Fruit fly (Drosophila melanogaster): Measurements from ENCODE around the gene CG32023.
A peak's percentile ranks its signal among the peaks of the same experiment; 100 is the strongest.

CG32023 gene

DNA sequence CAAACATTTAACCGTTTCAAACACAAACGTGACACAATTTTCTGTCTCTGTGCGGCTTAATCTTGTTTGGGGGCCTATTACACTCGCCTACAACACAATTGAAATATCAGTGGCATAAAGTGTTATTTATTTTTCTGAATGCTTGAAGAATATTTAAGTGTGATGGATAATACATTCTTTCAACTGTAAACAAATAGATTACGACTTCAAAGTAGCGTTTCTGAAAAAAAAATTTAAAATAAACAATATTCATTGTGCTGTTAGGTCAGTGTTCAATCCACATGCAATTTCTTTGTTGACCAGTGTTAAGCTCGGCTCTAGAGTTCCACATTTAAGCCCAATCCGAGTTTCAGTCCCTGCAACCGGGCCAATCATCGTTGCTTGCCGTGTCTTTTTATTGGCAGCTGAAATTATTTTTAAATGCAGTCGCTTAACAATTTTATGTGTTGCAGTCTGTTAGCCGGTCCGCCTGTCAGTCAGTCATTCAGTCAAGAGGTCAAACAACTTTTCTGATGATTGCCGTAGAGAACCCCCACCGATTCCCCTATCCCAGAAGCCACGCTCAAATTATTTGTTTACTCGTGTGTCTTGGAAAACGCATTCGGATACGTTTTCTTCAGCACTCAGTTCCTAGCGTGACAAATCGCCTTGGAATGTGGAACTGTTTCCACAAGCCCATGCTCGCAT lies 30.8 kb downstream of the CG32023 start (continued):
- TF ChIP-seq CG11902 (GFP tag; optimal IDR thresholded peaks at IDR 0.05) (peak; percentile 9), svp (GFP tag) (no peak), CG16779 (tag; optimal IDR thresholded peaks at IDR 0.05) (no peak), CG8119 (GFP tag; IDR thresholded peaks at IDR 0.05) (peak; percentile 88), CG11294 (GFP tag; IDR thresholded peaks at IDR 0.05) (peak; percentile 46; the same call in 1 of the 2 replicates), CG31627 (GFP tag; optimal IDR thresholded peaks at IDR 0.05) (peak; percentile 26), Sox15 (GFP tag; optimal IDR thresholded peaks at IDR 0.05) (no peak), CG10631 (GFP tag; optimal IDR thresholded peaks at IDR 0.05) (peak; percentile 35), CG32006 (GFP tag; optimal IDR thresholded peaks at IDR 0.05) (peak; percentile 76), CG3919 (GFP tag; optimal IDR thresholded peaks at IDR 0.05) (peak; percentile 69), dsx (GFP tag; optimal IDR thresholded peaks at IDR 0.05; ENCODE audit: poor library complexity, severe bottlenecking) (peak; percentile 47), Ets96B (tag; optimal IDR thresholded peaks at IDR 0.05) (peak; percentile 64), fd59A (GFP tag; optimal IDR thresholded peaks at IDR 0.05) (peak; percentile 66), fkh (GFP tag; optimal IDR thresholded peaks at IDR 0.05) (no peak), CG7368 (GFP tag; optimal IDR thresholded peaks at IDR 0.05) (peak; percentile 7), CG6276 (GFP tag; optimal IDR thresholded peaks at IDR 0.05) (peak; percentile 63), CG6854 (GFP tag; optimal IDR thresholded peaks at IDR 0.05) (no peak), CG10669 (GFP tag; optimal IDR thresholded peaks at IDR 0.05) (peak; percentile 65), CG3032 (tag; optimal IDR thresholded peaks at IDR 0.05) (peak; percentile 58), OdsH (GFP tag; optimal IDR thresholded peaks at IDR 0.05) (peak; percentile 78), CG15336 (GFP tag; IDR thresholded peaks at IDR 0.05) (peak; percentile 86), salr (GFP tag; optimal IDR thresholded peaks at IDR 0.05) (peak in 1 of 2 experiments; percentile 24), esn (GFP tag; optimal IDR thresholded peaks at IDR 0.05) (peak; percentile 56), CG6808 (GFP tag; optimal IDR thresholded peaks at IDR 0.05) (peak; percentile 49), Eip78C (GFP tag) (peak; percentile 94), Lpt (GFP tag; optimal IDR thresholded peaks at IDR 0.05) (peak; percentile 60), Hr39 (GFP tag; optimal IDR thresholded peaks at IDR 0.05) (peak; percentile 39), CG6792 (GFP tag; optimal IDR thresholded peaks at IDR 0.05) (peak; percentile 56), cyc (GFP tag; optimal IDR thresholded peaks at IDR 0.05) (no peak), dac (GFP tag; optimal IDR thresholded peaks at IDR 0.05) (peak; percentile 1), acj6 (GFP tag; optimal IDR thresholded peaks at IDR 0.05) (peak; percentile 60), CG34406 (GFP tag; optimal IDR thresholded peaks at IDR 0.05) (peak; percentile 65), Smox (GFP tag; optimal IDR thresholded peaks at IDR 0.05) (peak; percentile 1), Blimp-1 (GFP tag; optimal IDR thresholded peaks at IDR 0.05) (no peak)

DNA sequence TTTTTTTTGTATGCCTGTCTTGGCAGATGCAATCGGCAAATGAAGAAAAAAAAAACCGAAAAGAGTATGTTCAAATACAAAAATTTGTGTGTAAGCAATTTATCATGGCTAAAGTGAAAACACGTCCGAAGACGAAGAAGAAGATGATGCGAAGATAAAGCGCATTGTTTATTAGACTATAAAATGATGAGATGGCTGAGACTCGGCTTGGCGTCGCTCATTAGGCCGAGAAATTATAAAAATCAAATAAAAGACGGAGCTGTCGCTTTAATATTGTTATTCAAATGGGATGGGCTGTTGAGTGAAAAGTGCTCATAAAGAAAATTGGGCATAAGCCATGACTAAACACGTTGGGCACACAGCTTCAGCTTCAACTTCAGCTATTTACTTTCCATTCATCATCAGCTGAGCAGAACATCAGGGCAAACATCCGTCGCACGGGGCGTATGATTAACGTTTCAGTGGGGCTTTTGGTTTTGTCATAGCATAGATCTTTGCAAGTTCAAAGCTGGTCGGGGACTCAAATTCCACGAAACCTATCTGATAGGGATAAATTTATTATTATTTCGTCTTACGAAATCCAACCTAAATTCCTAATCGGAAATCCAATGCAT lies 33.3 kb downstream of the CG32023 start:
- TF ChIP-seq svp (GFP tag) = no peak
- TF ChIP-seq CG1621 (tag; optimal IDR thresholded peaks at IDR 0.05) = no peak
- TF ChIP-seq CG4318 (GFP tag; optimal IDR thresholded peaks at IDR 0.05) = no peak
- TF ChIP-seq Ets21C (GFP tag; optimal IDR thresholded peaks at IDR 0.05) = no peak
- TF ChIP-seq Hr38 (GFP tag; optimal IDR thresholded peaks at IDR 0.05) = no peak
- TF ChIP-seq Eip78C (GFP tag) = peak; percentile 9
- no peak for TF ChIP-seq Met (GFP tag; optimal IDR thresholded peaks at IDR 0.05)
- peak; percentile 61 for TF ChIP-seq fkh (GFP tag; optimal IDR thresholded peaks at IDR 0.05)
